Fruit fly (Drosophila melanogaster) Kc167 (cell line): ENCODE measurements around the gene CG10286.

Experiments used
- Myc ChIP-seq: fragments of >200 bp; optimal IDR thresholded peaks from 2 replicates; lab custom pipeline; 2017; ENCODE audit warnings: missing external identifiers
- Sin3A ChIP-seq: fragments of >200 bp; optimal IDR thresholded peaks from 2 replicates; lab custom pipeline; 2018; ENCODE audit warnings: missing external identifiers
- h ChIP-seq: fragments of >200 bp; optimal IDR thresholded peaks from 3 replicates; lab custom pipeline; 2018; ENCODE audit warnings: missing external identifiers
- insv ChIP-seq: fragments of >200 bp; optimal IDR thresholded peaks from 3 replicates; lab custom pipeline; 2018; ENCODE audit warnings: missing external identifiers
- psq ChIP-seq: fragments of >200 bp; optimal IDR thresholded peaks from 2 replicates; lab custom pipeline; 2017; ENCODE audit warnings: missing external identifiers
- ttk ChIP-seq: sonication (Bioruptor generic); optimal IDR thresholded peaks from 2 replicates; lab custom pipeline; 2017; ENCODE audit warnings: missing external identifiers

The CG10286 gene

DNA sequence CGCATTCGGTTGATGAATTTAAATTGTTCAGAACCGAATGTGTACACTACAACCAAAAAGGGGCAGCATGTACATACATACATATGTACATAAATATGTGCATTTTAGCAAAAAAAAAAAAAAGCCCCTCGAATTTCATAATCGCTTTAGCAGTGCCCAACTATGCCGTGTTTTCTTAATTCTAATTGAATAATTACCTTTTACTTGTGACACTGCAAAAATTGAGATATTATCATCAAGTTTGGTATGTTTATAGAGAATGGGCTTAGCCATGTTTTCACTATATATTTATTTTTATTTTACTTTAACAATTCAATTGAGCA lies 32.7 kb downstream of the CG10286 start:
- TF ChIP-seq insv (lab: Kevin White, UChicago) (no peak), Sin3A (lab: Kevin White, UChicago) (no peak), ttk (lab: Kevin White, UChicago) (no peak), Myc (no peak), psq (lab: Kevin White, UChicago) (no peak), h (no peak)

dm6 chr3R:6402522-6403171 lies 33.9 kb downstream of the CG10286 start:
- no peak for TF ChIP-seq Sin3A (lab: Kevin White, UChicago)
- TF ChIP-seq ttk (lab: Kevin White, UChicago): no peak
- no peak for TF ChIP-seq Myc
- no peak for TF ChIP-seq psq (lab: Kevin White, UChicago)
- TF ChIP-seq h: no peak
- TF ChIP-seq insv (lab: Kevin White, UChicago): no peak

DNA sequence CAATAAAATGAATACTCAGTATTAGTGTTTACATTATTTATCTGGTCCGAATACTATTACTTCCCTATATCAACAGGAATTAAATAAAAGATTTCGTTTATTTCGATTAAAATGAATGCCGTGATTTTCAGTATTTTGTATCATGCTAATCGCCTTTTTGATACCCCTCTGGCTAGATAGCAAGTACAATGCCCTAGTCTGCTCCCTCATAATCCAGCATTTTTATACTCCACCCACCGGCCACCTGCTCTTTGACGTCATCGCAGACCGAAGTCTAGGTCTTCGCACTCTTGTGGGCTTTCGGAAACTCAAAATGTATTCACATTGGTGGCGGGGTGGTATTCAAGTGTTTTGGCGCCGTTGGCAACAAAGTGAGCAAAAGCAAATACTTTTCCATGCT lies 34.9 kb downstream of the CG10286 start:
- TF ChIP-seq ttk (lab: Kevin White, UChicago) (no peak), h (no peak)

- TF ChIP-seq Myc (no peak), insv (lab: Kevin White, UChicago) (no peak), h (no peak), Sin3A (lab: Kevin White, UChicago) (no peak), ttk (lab: Kevin White, UChicago) (no peak), psq (lab: Kevin White, UChicago) (no peak)
These were observed 35.4 kb downstream of the CG10286 start for dm6 chr3R:6404174-6404573.

DNA sequence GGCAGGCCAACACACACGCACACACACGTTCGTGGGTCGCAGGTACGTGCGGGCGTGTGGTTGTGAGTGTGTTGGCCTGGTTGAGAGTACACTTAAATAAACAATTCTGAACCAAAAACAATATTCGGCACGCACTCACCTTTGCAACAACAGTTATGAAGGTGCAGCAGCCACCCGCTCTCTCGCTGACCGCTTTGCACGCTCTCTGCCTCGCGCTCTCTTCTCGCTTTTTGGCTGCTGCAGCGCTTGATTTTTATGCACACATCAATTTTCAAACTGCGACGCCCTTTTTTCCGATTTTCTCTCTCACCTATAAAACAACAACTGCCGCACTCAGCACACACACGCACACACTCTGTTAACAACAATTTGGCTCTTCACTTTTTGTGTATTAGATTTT lies 36.5 kb downstream of the CG10286 start:
- TF ChIP-seq Myc (no peak), psq (lab: Kevin White, UChicago) (no peak), insv (lab: Kevin White, UChicago) (no peak), Sin3A (lab: Kevin White, UChicago) (no peak), ttk (lab: Kevin White, UChicago) (no peak), h (no peak)

DNA sequence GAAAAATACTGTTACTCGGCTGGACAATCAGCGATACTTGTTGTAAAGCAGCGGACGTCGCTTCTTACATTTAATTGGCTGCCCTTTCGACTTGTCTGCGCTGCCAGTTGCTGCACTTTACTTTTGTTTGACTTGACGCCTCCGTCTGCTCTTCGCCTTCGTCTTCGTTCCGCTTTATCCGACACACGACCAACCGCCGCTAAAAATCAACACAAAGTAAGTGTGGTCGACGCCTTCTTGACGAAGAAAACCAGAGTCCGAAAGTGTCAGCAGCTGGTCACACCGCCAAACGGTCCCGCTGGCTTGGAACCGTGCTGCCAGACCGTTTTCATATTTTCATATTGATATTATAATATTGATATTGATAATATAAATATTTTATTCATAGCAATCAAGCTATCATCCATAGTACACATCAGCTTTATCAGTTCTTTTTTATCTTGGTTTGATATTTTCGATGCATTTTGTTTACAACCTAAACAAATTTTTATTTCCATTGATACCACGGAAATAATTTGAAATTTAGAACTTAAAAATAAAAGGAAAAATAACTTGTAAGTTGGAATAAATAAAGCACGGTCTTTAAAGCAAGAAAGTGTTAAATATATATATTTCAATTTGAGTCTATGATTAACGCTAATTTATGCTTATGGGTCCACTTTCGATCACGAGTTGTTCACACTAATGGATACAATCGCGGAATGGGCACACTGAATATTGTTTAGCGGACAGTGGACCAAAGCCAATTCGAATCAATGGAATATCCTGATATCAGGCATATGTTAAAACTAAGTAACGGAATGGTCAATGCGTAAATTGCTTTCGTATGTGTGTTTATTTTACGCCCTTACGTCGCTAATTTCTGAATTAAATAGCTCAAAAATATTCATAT lies 37.2 kb downstream of the CG10286 start, which contains the start of gene Dmtn:
Gene Dmtn, minus strand, starts transcription at position 222 of the 892 bp plus-strand sequence.
- peak; percentile 86 for TF ChIP-seq psq (lab: Kevin White, UChicago)
- TF ChIP-seq Myc: no peak

- TF ChIP-seq ttk (lab: Kevin White, UChicago) (no peak), psq (lab: Kevin White, UChicago) (peak; percentile 92)
These were observed 37.9 kb downstream of the CG10286 start, which contains the start of gene gpp for dm6 chr3R:6406566-6407098. Gene gpp, plus strand, starts transcription at chr3R:6406855.

dm6 chr3R:6407544-6407943 lies 38.8 kb downstream of the CG10286 start:
- no peak for TF ChIP-seq Myc
- no peak for TF ChIP-seq insv (lab: Kevin White, UChicago)
- no peak for TF ChIP-seq Sin3A (lab: Kevin White, UChicago)
- TF ChIP-seq h: no peak
- no peak for TF ChIP-seq psq (lab: Kevin White, UChicago)
- TF ChIP-seq ttk (lab: Kevin White, UChicago): no peak

DNA sequence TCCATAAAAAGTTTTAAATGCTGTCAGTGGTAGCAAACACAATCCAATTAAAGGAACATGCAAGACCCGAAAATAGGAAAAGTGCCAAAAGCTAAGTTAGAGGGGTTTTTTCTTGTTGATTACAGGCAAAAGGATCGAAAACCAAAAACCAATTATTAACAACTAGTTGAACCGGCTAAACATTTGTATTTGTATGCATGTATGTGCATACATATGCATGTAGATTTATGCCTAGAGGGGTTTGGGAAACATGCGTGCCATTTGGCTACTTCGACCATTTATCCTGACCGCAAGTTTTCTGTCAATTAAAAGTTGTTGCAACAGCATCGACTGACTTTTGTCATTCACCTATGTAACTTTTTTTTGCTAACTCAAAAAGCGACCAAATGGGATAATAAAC lies 39.7 kb downstream of the CG10286 start:
- TF ChIP-seq Myc: no peak
- TF ChIP-seq ttk (lab: Kevin White, UChicago): no peak
- TF ChIP-seq insv (lab: Kevin White, UChicago): no peak
- TF ChIP-seq psq (lab: Kevin White, UChicago): no peak
- TF ChIP-seq h: no peak
- no peak for TF ChIP-seq Sin3A (lab: Kevin White, UChicago)

DNA sequence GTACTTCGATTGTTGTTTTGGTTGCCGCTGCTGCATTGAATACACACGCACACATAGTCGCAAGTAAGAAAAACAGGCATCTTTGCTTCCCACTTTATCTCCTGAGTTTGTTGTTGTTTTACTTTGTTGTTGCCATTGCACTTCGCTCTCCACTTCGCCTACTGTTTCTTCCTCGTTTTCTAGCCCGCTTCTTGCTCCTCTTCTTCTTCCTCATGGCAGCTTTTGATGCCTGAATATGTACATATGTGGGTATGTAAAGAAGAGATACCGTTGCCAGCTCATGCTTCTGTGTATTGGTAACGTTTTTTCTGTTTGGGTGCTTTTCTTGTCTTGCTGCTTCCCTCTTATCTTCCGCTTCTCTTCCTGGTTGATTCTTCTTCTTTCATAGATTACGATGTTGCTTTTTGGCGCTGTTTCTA lies 40.4 kb downstream of the CG10286 start:
- TF ChIP-seq psq (lab: Kevin White, UChicago): no peak
- TF ChIP-seq Sin3A (lab: Kevin White, UChicago): no peak
- no peak for TF ChIP-seq ttk (lab: Kevin White, UChicago)
- no peak for TF ChIP-seq h
- no peak for TF ChIP-seq Myc
- no peak for TF ChIP-seq insv (lab: Kevin White, UChicago)

- TF ChIP-seq h (no peak), insv (lab: Kevin White, UChicago) (no peak), psq (lab: Kevin White, UChicago) (no peak), ttk (lab: Kevin White, UChicago) (no peak), Myc (no peak), Sin3A (lab: Kevin White, UChicago) (no peak)
These were observed 41.9 kb downstream of the CG10286 start for dm6 chr3R:6410412-6411225.
